Fruit fly (Drosophila melanogaster) whole organism, embryonic: ENCODE measurements around the gene Mul1.

Experiments
- ATbp ChIP-seq: fragments of 200-800 bp; sonication (Bioruptor generic); optimal IDR thresholded peaks from 2 replicates; lab custom pipeline; 2017; ENCODE audit warnings: missing biosample characterization, mild to moderate bottlenecking, missing genetic modification characterization, missing genetic modification reagents
- Aef1 ChIP-seq: fragments of 200-800 bp; sonication (Bioruptor generic); IDR thresholded peaks from 3 replicates; pipeline ENCODE4 v1.3.6; 2022; ENCODE audit warnings: missing biosample characterization, missing genetic modification characterization
- CG11247 ChIP-seq: fragments of 200-800 bp; sonication (Bioruptor generic); IDR thresholded peaks from 2 replicates; pipeline ENCODE4 v1.3.6; 2022; ENCODE audit warnings: missing biosample characterization, missing genetic modification characterization
- CG11504 ChIP-seq: fragments of 200-800 bp; sonication (Bioruptor generic); optimal IDR thresholded peaks from 3 replicates; lab custom pipeline; 2019; ENCODE audit warnings: missing biosample characterization, mild to moderate bottlenecking, missing genetic modification characterization, moderate library complexity
- CG12219 ChIP-seq: fragments of 200-800 bp; sonication (Bioruptor generic); optimal IDR thresholded peaks from 3 replicates; lab custom pipeline; 2018; ENCODE audit warnings: missing biosample characterization, mild to moderate bottlenecking, missing genetic modification characterization
- CG1233 ChIP-seq: fragments of 200-800 bp; sonication (Bioruptor generic); optimal IDR thresholded peaks from 4 replicates; lab custom pipeline; 2018; ENCODE audit warnings: missing biosample characterization, mild to moderate bottlenecking, missing genetic modification characterization
- CG12769 ChIP-seq: fragments of 200-800 bp; sonication (Bioruptor generic); optimal IDR thresholded peaks from 2 replicates; lab custom pipeline; 2019; ENCODE audit warnings: missing biosample characterization, mild to moderate bottlenecking, missing genetic modification characterization, moderate library complexity
- CG14710 ChIP-seq: fragments of 200-800 bp; sonication (Bioruptor generic); optimal IDR thresholded peaks from 3 replicates; lab custom pipeline; 2019; ENCODE audit warnings: missing biosample characterization, mild to moderate bottlenecking, missing genetic modification characterization, moderate library complexity
- CG17385 ChIP-seq: fragments of 200-800 bp; sonication (Bioruptor generic); optimal IDR thresholded peaks from 3 replicates; lab custom pipeline; 2018; ENCODE audit warnings: missing biosample characterization, mild to moderate bottlenecking, missing genetic modification characterization
- CG18764 ChIP-seq: fragments of 200-800 bp; sonication (Bioruptor generic); optimal IDR thresholded peaks from 3 replicates; lab custom pipeline; 2016; ENCODE audit warnings: missing biosample characterization, missing genetic modification characterization
- CG2116 ChIP-seq: fragments of 200-800 bp; sonication (Bioruptor generic); optimal IDR thresholded peaks from 3 replicates; lab custom pipeline; 2018; ENCODE audit warnings: missing biosample characterization, mild to moderate bottlenecking, missing genetic modification characterization
- CG2129 ChIP-seq: fragments of 200-800 bp; sonication (Bioruptor generic); IDR thresholded peaks from 2 replicates; pipeline ENCODE4 v1.3.6; 2022; ENCODE audit warnings: missing biosample characterization, missing genetic modification characterization; ENCODE audit not compliant: partially characterized antibody
- CG32532 ChIP-seq: fragments of 200-800 bp; sonication (Bioruptor generic); IDR thresholded peaks from 2 replicates; pipeline ENCODE4 v1.3.6; 2022; ENCODE audit warnings: missing biosample characterization, missing genetic modification characterization
- CG3407 ChIP-seq: fragments of 200-800 bp; sonication (Bioruptor generic); optimal IDR thresholded peaks from 2 replicates; lab custom pipeline; 2018; ENCODE audit warnings: missing biosample characterization, mild to moderate bottlenecking, missing genetic modification characterization
- CG3726 ChIP-seq: fragments of 200-800 bp; sonication (Bioruptor generic); IDR thresholded peaks from 3 replicates; pipeline ENCODE4, ENCODE4 v1.3.6; 2022; ENCODE audit warnings: missing biosample characterization, missing genetic modification characterization
- CG3847 ChIP-seq: fragments of 200-800 bp; sonication (Bioruptor generic); IDR thresholded peaks from 2 replicates; pipeline ENCODE4 v1.3.6; 2022; ENCODE audit warnings: missing biosample characterization, missing genetic modification characterization
- CG4424 ChIP-seq: fragments of 200-800 bp; sonication (Bioruptor generic); optimal IDR thresholded peaks from 3 replicates; lab custom pipeline; 2016; ENCODE audit warnings: missing biosample characterization, missing genetic modification characterization
- CG7556 ChIP-seq: fragments of 200-800 bp; sonication (Bioruptor generic); optimal IDR thresholded peaks from 2 replicates; lab custom pipeline; 2017; ENCODE audit warnings: missing biosample characterization, mild to moderate bottlenecking, missing genetic modification characterization
- CG8478 ChIP-seq: fragments of >200 bp; optimal IDR thresholded peaks from 2 replicates; lab custom pipeline; 2018
- CG9437 ChIP-seq: fragments of 200-800 bp; sonication (Bioruptor generic); optimal IDR thresholded peaks from 2 replicates; lab custom pipeline; 2018; ENCODE audit warnings: missing biosample characterization, mild to moderate bottlenecking, missing genetic modification characterization
- CG9817 ChIP-seq: fragments of 200-800 bp; sonication (Bioruptor generic); optimal IDR thresholded peaks from 2 replicates; lab custom pipeline; 2018; ENCODE audit warnings: missing biosample characterization, mild to moderate bottlenecking, missing genetic modification characterization, moderate library complexity
- Dp ChIP-seq: fragments of 200-800 bp; sonication (Bioruptor generic); optimal IDR thresholded peaks from 2 replicates; lab custom pipeline; 2018; ENCODE audit warnings: missing biosample characterization, mild to moderate bottlenecking, missing genetic modification characterization, moderate library complexity
- Eip74EF ChIP-seq, 2 experiments: fragments of 200-800 bp in 1 of 2; fragments of >200 bp in 1 of 2; sonication (Bioruptor generic) in 1 of 2; optimal IDR thresholded peaks; 2 replicates each; lab custom pipeline; 2017 to 2019; ENCODE audit warnings: missing biosample characterization in 2 of 2, missing genetic modification characterization in 2 of 2, mild to moderate bottlenecking in 1 of 2, moderate library complexity in 1 of 2
- Gsc ChIP-seq: fragments of 200-800 bp; sonication (Bioruptor generic); IDR thresholded peaks from 2 replicates; pipeline ENCODE4 v1.3.6; 2022; ENCODE audit warnings: missing biosample characterization, missing genetic modification characterization
- Mad ChIP-seq: fragments of 200-800 bp; sonication (Bioruptor generic); optimal IDR thresholded peaks from 2 replicates; lab custom pipeline; 2016; ENCODE audit warnings: missing biosample characterization, missing genetic modification characterization
- Mes4 ChIP-seq: fragments of 200-800 bp; sonication (Bioruptor generic); optimal IDR thresholded peaks from 2 replicates; lab custom pipeline; 2016; ENCODE audit warnings: missing biosample characterization, missing genetic modification characterization
- Myb ChIP-seq: fragments of 200-800 bp; sonication (Bioruptor generic); optimal IDR thresholded peaks from 2 replicates; lab custom pipeline; 2016; ENCODE audit warnings: missing biosample characterization, missing genetic modification characterization
- Side ChIP-seq: fragments of 200-800 bp; sonication (Bioruptor generic); optimal IDR thresholded peaks from 2 replicates; lab custom pipeline; 2016; ENCODE audit warnings: missing biosample characterization, missing genetic modification characterization
- aop ChIP-seq: fragments of 200-800 bp; sonication (Bioruptor generic); IDR thresholded peaks from 2 replicates; pipeline ENCODE4 v1.3.6; 2022; ENCODE audit warnings: missing biosample characterization, missing genetic modification characterization
- croc ChIP-seq: fragments of 200-800 bp; sonication (Bioruptor generic); conservative IDR thresholded peaks from 3 replicates; pipeline ENCODE4 v1.3.6; 2022; ENCODE audit warnings: missing biosample characterization, missing genetic modification characterization
- cwo ChIP-seq: fragments of 200-800 bp; sonication (Bioruptor generic); optimal IDR thresholded peaks from 3 replicates; lab custom pipeline; 2017; ENCODE audit warnings: missing biosample characterization, missing genetic modification characterization, mild to moderate bottlenecking, moderate library complexity, missing genetic modification reagents
- dpn ChIP-seq, 2 experiments: fragments of 200-800 bp; sonication (Bioruptor generic); optimal IDR thresholded peaks; 3 replicates each; lab custom pipeline; 2016; ENCODE audit warnings: missing biosample characterization in 2 of 2, missing genetic modification characterization in 2 of 2
- ems ChIP-seq: fragments of 200-800 bp; sonication (Bioruptor generic); optimal IDR thresholded peaks from 3 replicates; lab custom pipeline; 2016; ENCODE audit warnings: missing biosample characterization, missing genetic modification characterization
- fd96Cb ChIP-seq: fragments of 200-800 bp; sonication (Bioruptor generic); optimal IDR thresholded peaks from 2 replicates; lab custom pipeline; 2018; ENCODE audit warnings: missing biosample characterization, mild to moderate bottlenecking, missing genetic modification characterization, moderate library complexity
- fru ChIP-seq: fragments of >200 bp; optimal IDR thresholded peaks from 2 replicates; lab custom pipeline; 2017
- h ChIP-seq: fragments of >200 bp; optimal IDR thresholded peaks from 2 replicates; lab custom pipeline; 2017
- ham ChIP-seq: fragments of 200-800 bp; sonication (Bioruptor generic); IDR thresholded peaks from 2 replicates; pipeline ENCODE4 v1.3.6; 2022; ENCODE audit warnings: missing biosample characterization, missing genetic modification characterization
- jing ChIP-seq: fragments of 200-800 bp; sonication (Bioruptor generic); optimal IDR thresholded peaks from 2 replicates; lab custom pipeline; 2018; ENCODE audit warnings: missing biosample characterization, mild to moderate bottlenecking, missing genetic modification characterization
- nmo ChIP-seq: fragments of 200-800 bp; sonication (Bioruptor generic); optimal IDR thresholded peaks from 2 replicates; lab custom pipeline; 2018; ENCODE audit warnings: missing biosample characterization, mild to moderate bottlenecking, missing genetic modification characterization, moderate library complexity
- oc ChIP-seq: fragments of 200-800 bp; sonication (Bioruptor generic); optimal IDR thresholded peaks from 2 replicates; lab custom pipeline; 2018; ENCODE audit warnings: missing biosample characterization, mild to moderate bottlenecking, missing genetic modification characterization, moderate library complexity
- pita ChIP-seq: fragments of 200-800 bp; sonication (Bioruptor generic); optimal IDR thresholded peaks from 2 replicates; lab custom pipeline; 2017; ENCODE audit warnings: missing biosample characterization, mild to moderate bottlenecking, missing genetic modification characterization
- ro ChIP-seq: fragments of 200-800 bp; sonication (Bioruptor generic); IDR thresholded peaks from 2 replicates; pipeline ENCODE4 v1.3.6; 2022; ENCODE audit warnings: missing biosample characterization, missing genetic modification characterization
- sim ChIP-seq: fragments of 200-800 bp; sonication (Bioruptor generic); IDR thresholded peaks from 2 replicates; pipeline ENCODE4 v1.3.6; 2022; ENCODE audit warnings: missing biosample characterization, missing genetic modification characterization
- slbo ChIP-seq: fragments of 200-800 bp; sonication (Bioruptor generic); IDR thresholded peaks from 2 replicates; pipeline ENCODE4 v1.3.6; 2022; ENCODE audit warnings: missing biosample characterization, missing genetic modification characterization
- trem ChIP-seq: fragments of 200-800 bp; optimal IDR thresholded peaks from 3 replicates; lab custom pipeline; 2019; ENCODE audit warnings: missing biosample characterization, mild to moderate bottlenecking, missing genetic modification characterization, moderate library complexity
- ttk ChIP-seq: fragments of 200-800 bp; sonication (Bioruptor generic); IDR thresholded peaks from 2 replicates; pipeline ENCODE4 v2.1.2; 2022; ENCODE audit warnings: missing biosample characterization, missing genetic modification characterization
- twi ChIP-seq: fragments of 200-800 bp; optimal IDR thresholded peaks from 2 replicates; lab custom pipeline; 2019; ENCODE audit warnings: missing biosample characterization, mild to moderate bottlenecking, missing genetic modification characterization, moderate library complexity
- unpg ChIP-seq: fragments of 200-800 bp; sonication (Bioruptor generic); optimal IDR thresholded peaks from 3 replicates; lab custom pipeline; 2018; ENCODE audit warnings: missing biosample characterization, mild to moderate bottlenecking, missing genetic modification characterization, moderate library complexity
- zen2 ChIP-seq: fragments of 200-800 bp; sonication (Bioruptor generic); IDR thresholded peaks from 3 replicates; pipeline ENCODE4 v1.3.6; 2022; ENCODE audit warnings: missing biosample characterization, missing genetic modification characterization; ENCODE audit not compliant: partially characterized antibody

The Mul1 gene

DNA sequence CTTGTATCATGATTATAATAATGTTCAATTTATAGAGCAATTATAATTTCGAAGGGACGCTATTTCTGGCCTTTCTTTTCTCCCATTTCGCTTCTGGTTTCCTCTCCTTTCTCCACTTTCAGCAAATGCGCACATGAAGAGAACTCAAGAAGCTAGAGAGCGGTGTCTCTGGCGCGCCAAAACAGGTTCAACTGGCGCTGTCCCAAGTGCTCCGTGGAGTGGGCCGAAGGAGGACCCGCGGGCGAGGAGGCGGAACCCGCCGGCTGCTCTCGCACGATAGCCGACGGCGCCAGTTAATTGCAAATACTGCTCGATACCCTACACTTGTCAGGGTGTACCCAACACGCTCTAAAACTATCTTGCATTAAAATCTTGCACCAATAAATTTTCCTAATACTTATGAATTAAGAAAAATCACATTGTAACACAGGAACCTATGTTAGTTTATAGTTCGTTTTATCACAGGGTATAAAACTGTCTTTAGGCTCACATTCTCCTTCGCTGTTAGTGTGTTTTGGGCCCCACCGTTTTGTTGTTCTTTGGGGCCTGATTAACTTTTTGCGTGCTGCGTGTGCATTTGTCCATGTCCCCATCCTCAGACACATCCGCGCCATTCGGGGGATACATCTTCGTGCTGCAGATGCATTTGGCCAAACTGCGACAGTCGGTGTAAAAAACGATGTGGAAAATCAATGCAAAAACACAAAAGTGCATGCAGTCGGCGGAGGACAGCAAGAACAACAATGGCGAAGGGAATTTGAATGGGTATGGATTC lies 49.2 kb downstream of the Mul1 start (continued):
- TF ChIP-seq Side (GFP tag; lab: Kevin White, UChicago) (peak; percentile 69), Eip74EF (GFP tag; optimal IDR thresholded peaks at IDR 0.05; lab: Kevin White, UChicago) (no peak), Myb (GFP tag; lab: Kevin White, UChicago) (peak; percentile 68), ttk (GFP tag; lab: Robert Waterston, UW) (peak; percentile 91), CG9437 (peak; percentile 72), pita (GFP tag; lab: Kevin White, UChicago) (no peak), nmo (GFP tag; lab: Kevin White, UChicago) (peak; percentile 86), Mad (GFP tag; lab: Kevin White, UChicago) (peak; percentile 81), CG8478 (lab: Kevin White, UChicago) (no peak), aop (GFP tag; lab: Robert Waterston, UW) (peak; percentile 70; the same call in 1 of the 2 replicates), trem (tag; lab: Kevin White, UChicago) (peak; percentile 13), CG18764 (peak; percentile 58), oc (tag; lab: Kevin White, UChicago) (peak; percentile 90), CG2129 (GFP tag; lab: Robert Waterston, UW) (no peak), fru (lab: Kevin White, UChicago) (no peak), twi (tag; lab: Kevin White, UChicago) (peak; percentile 33)

DNA sequence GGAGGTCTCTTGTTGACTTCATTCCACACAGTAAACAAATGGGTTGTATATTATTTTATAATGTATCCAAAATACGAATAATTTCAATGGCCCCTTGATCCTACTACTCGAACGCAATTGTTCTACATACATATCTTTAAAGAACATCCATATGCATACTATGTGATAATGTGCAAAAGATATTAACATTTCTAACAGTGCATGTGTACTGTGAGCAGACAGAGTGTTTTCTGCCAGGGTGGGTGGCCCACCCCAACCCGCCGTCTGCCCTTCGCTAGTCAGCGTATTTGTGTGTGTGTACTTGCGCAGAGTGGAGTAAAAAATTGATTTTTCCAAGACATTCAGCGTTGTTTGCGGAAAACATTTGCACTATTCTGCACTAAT lies 49.7 kb downstream of the Mul1 start:
- peak; percentile 89 for TF ChIP-seq CG12769
- no peak for TF ChIP-seq ems (GFP tag; lab: Kevin White, UChicago)
- TF ChIP-seq Gsc (GFP tag; lab: Robert Waterston, UW) = peak; percentile 30; the same call in 1 of the 2 replicates
- no peak for TF ChIP-seq croc (GFP tag; lab: Robert Waterston, UW)
- TF ChIP-seq cwo (GFP tag; lab: Kevin White, UChicago) = no peak
- TF ChIP-seq h (lab: Kevin White, UChicago) = no peak
- TF ChIP-seq CG12219 (GFP tag; lab: Kevin White, UChicago) = peak; percentile 67
- TF ChIP-seq CG4424 (GFP tag; lab: Kevin White, UChicago) = peak; percentile 22
- TF ChIP-seq CG7556 (GFP tag; lab: Kevin White, UChicago) = peak; percentile 46
- no peak for TF ChIP-seq CG3407
- TF ChIP-seq CG3847 (GFP tag; lab: Robert Waterston, UW) = no peak
- peak; percentile 68 for TF ChIP-seq jing (GFP tag; lab: Kevin White, UChicago)
- TF ChIP-seq CG11247 = peak; percentile 67
- no peak for TF ChIP-seq zen2 (GFP tag; lab: Robert Waterston, UW)
- no peak for TF ChIP-seq Mes4 (GFP tag; lab: Kevin White, UChicago)
- TF ChIP-seq CG2116 (GFP tag; lab: Kevin White, UChicago) = no peak
- peak; percentile 23 for TF ChIP-seq CG11504 (tag; lab: Kevin White, UChicago)
- peak; percentile 4 for TF ChIP-seq CG14710 (tag; lab: Kevin White, UChicago)
- peak; percentile 76 for TF ChIP-seq ATbp
- peak; percentile 88 for TF ChIP-seq slbo (GFP tag; lab: Robert Waterston, UW)
- TF ChIP-seq CG1233 = peak; percentile 15
- peak; percentile 56 for TF ChIP-seq CG9817 (tag; lab: Kevin White, UChicago)
- peak in 1 of 2 experiments; percentile 50 for TF ChIP-seq dpn (GFP tag; optimal IDR thresholded peaks at IDR 0.05; lab: Kevin White, UChicago)
- TF ChIP-seq CG32532 (GFP tag; lab: Robert Waterston, UW) = peak; percentile 79
- peak; percentile 60 for TF ChIP-seq fd96Cb
- TF ChIP-seq aop (GFP tag; lab: Robert Waterston, UW) = 0 out of 2 replicates have a peak, but pooled peaks have one; percentile 33
- peak; percentile 64; the same call in 1 of the 3 replicates for TF ChIP-seq CG3726 (GFP tag; lab: Robert Waterston, UW)
- peak; percentile 28; the same call in 1 of the 2 replicates for TF ChIP-seq ro
- TF ChIP-seq Aef1 (GFP tag; lab: Robert Waterston, UW) = peak; percentile 69
- no peak for TF ChIP-seq pita (GFP tag; lab: Kevin White, UChicago)
- TF ChIP-seq ham (GFP tag; lab: Robert Waterston, UW) = peak; percentile 46; the same call in 1 of the 2 replicates
- no peak for TF ChIP-seq sim (GFP tag; lab: Robert Waterston, UW)
- TF ChIP-seq unpg (GFP tag; lab: Kevin White, UChicago) = peak; percentile 74
- no peak for TF ChIP-seq Dp (GFP tag; lab: Kevin White, UChicago)
- peak; percentile 5 for TF ChIP-seq CG17385 (GFP tag; lab: Kevin White, UChicago)
